Worm (Caenorhabditis elegans): ENCODE results near the gene K12H4.3.

Gene K12H4.3

DNA sequence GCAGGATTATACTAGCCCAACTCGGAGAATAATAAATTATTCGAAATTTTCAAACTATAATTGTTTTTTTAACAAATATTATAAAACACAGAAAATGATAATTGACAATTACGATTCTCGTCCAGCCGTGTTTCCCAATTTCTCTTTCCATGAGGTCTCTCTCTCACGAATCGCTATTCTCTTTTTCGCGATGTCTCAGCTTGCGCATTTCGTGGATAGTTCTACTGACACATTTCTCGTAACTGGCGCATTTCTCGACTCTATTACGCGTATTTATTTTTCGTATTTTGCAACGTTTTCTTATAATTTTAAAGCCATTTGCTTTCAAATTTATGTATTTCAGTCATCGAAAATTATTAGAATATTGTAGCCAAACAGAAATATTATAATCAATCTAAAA is 2.0 kb upstream of the K12H4.3 start (continued):
- peak; percentile 52 for TF ChIP-seq mes-4 (tag; optimal IDR thresholded peaks at IDR 0.05)
- TF ChIP-seq C06A6.2 (GFP tag; conservative IDR thresholded peaks at IDR 0.05): peak; percentile 67; the same call in 1 of the 2 replicates
- peak; percentile 93 for TF ChIP-seq ekl-4 (GFP tag; IDR thresholded peaks at IDR 0.05)
- TF ChIP-seq Y95B8A.8 (GFP tag; IDR thresholded peaks at IDR 0.05): peak; percentile 98
- peak; percentile 90; the same call in 1 of the 2 replicates for TF ChIP-seq B0336.3 (GFP tag; IDR thresholded peaks at IDR 0.05)
- peak; percentile 98 for TF ChIP-seq Y79H2A.3 (GFP tag; conservative IDR thresholded peaks at IDR 0.05)
- TF ChIP-seq F57A8.1 (GFP tag; optimal IDR thresholded peaks at IDR 0.05): no peak
- no peak; the same call in 1 of the 2 replicates for TF ChIP-seq nfyb-1 (GFP tag; IDR thresholded peaks at IDR 0.05)
- peak; percentile 83 for TF ChIP-seq ceh-40 (GFP tag; IDR thresholded peaks at IDR 0.05)
- TF ChIP-seq nhr-80 (tag; optimal IDR thresholded peaks at IDR 0.05): peak; percentile 99
- peak; percentile 74 for TF ChIP-seq ets-4 (GFP tag; optimal IDR thresholded peaks at IDR 0.05)
- TF ChIP-seq F33H1.4 (GFP tag; IDR thresholded peaks at IDR 0.05): peak; percentile 85
- TF ChIP-seq F10E7.11 (tag; optimal IDR thresholded peaks at IDR 0.05): peak; percentile 38
- TF ChIP-seq die-1 (tag; optimal IDR thresholded peaks at IDR 0.05): peak; percentile 97
- no peak for TF ChIP-seq F52B5.7 (tag; optimal IDR thresholded peaks at IDR 0.05)
- TF ChIP-seq chd-7 (tag; optimal IDR thresholded peaks at IDR 0.05): peak; percentile 95
- TF ChIP-seq let-607 (tag; optimal IDR thresholded peaks at IDR 0.05): peak; percentile 84 to 91
- peak; percentile 100 for TF ChIP-seq ceh-100 (GFP tag; IDR thresholded peaks at IDR 0.05)
- TF ChIP-seq sea-2 (GFP tag; IDR thresholded peaks at IDR 0.05): no peak
- peak; percentile 66 for TF ChIP-seq ztf-3 (GFP tag; optimal IDR thresholded peaks at IDR 0.05)
- no peak for TF ChIP-seq atf-7 (tag; optimal IDR thresholded peaks at IDR 0.05)
- TF ChIP-seq nfya-2 (GFP tag; IDR thresholded peaks at IDR 0.05): no peak
- peak; percentile 83 for TF ChIP-seq snpc-4 (GFP tag; optimal IDR thresholded peaks at IDR 0.05)
- peak; percentile 86 to 90 (median 89) for TF ChIP-seq snpc-4 (tag; optimal IDR thresholded peaks at IDR 0.05)
- TF ChIP-seq lin-26 (GFP tag; IDR thresholded peaks at IDR 0.05): peak; percentile 97
- no peak for TF ChIP-seq cebp-2 (GFP tag; IDR thresholded peaks at IDR 0.05)
- peak; percentile 96 for TF ChIP-seq nhr-90 (tag; optimal IDR thresholded peaks at IDR 0.05)
- TF ChIP-seq hmg-1.2 (GFP tag; IDR thresholded peaks at IDR 0.05): peak; percentile 88
- TF ChIP-seq ceh-79 (tag; optimal IDR thresholded peaks at IDR 0.05): peak; percentile 51
- peak; percentile 96 for TF ChIP-seq cebp-1 (GFP tag; IDR thresholded peaks at IDR 0.05)
- peak; percentile 96 for TF ChIP-seq cebp-1 (tag; optimal IDR thresholded peaks at IDR 0.05)
- peak; percentile 97 for TF ChIP-seq D2030.7 (GFP tag; IDR thresholded peaks at IDR 0.05)
- peak; percentile 95 for TF ChIP-seq pha-4 (tag; optimal IDR thresholded peaks at IDR 0.05)
- TF ChIP-seq gei-17 (GFP tag; optimal IDR thresholded peaks at IDR 0.05): no peak
- peak; percentile 99 for TF ChIP-seq ztf-6 (GFP tag; IDR thresholded peaks at IDR 0.05)
- peak; percentile 89 for TF ChIP-seq snpc-1.3 (tag; optimal IDR thresholded peaks at IDR 0.05; ENCODE audit: insufficient read depth)
- peak; percentile 96 for TF ChIP-seq Y53F4B.3 (GFP tag; IDR thresholded peaks at IDR 0.05)
- TF ChIP-seq aptf-2 (GFP tag; conservative IDR thresholded peaks at IDR 0.05): peak; percentile 98
- peak; percentile 100 for TF ChIP-seq attf-5 (GFP tag; optimal IDR thresholded peaks at IDR 0.05)
- TF ChIP-seq lin-40 (tag; optimal IDR thresholded peaks at IDR 0.05): peak; percentile 95
- TF ChIP-seq hsf-1 (GFP tag; IDR thresholded peaks at IDR 0.05): peak; percentile 71
- TF ChIP-seq madf-10 (tag; optimal IDR thresholded peaks at IDR 0.05): peak; percentile 97
- TF ChIP-seq ceh-27 (GFP tag; optimal IDR thresholded peaks at IDR 0.05): peak; percentile 100
- peak; percentile 99 for TF ChIP-seq zim-3 (tag; optimal IDR thresholded peaks at IDR 0.05)
- peak; percentile 92 for TF ChIP-seq B0035.1 (tag; optimal IDR thresholded peaks at IDR 0.05)
- 0 out of 2 replicates have a peak, but pooled peaks have one; percentile 58 for TF ChIP-seq Y56A3A.18 (GFP tag; IDR thresholded peaks at IDR 0.05)
- peak; percentile 98 for TF ChIP-seq ZK185.1 (tag; optimal IDR thresholded peaks at IDR 0.05; ENCODE audit: poor library complexity, severe bottlenecking)
- peak; percentile 98 for TF ChIP-seq athp-1 (tag; optimal IDR thresholded peaks at IDR 0.05)
- peak; percentile 100 for TF ChIP-seq ztf-18 (tag; optimal IDR thresholded peaks at IDR 0.05)
